Worm (Caenorhabditis elegans) whole organism, early embryonic: ENCODE results near the gene M70.3.

Experiments
- F13C5.2 ChIP-seq: sonication (generic microtip); optimal IDR thresholded peaks from 2 replicates; lab custom pipeline; 2017; ENCODE audit warnings: mild to moderate bottlenecking, missing genetic modification characterization, inconsistent platforms, missing compliant biosample characterization
- ceh-13 ChIP-seq: fragments of 200-800 bp; sonication (Bioruptor generic); optimal IDR thresholded peaks from 2 replicates; lab custom pipeline; 2018; ENCODE audit warnings: mild to moderate bottlenecking, missing genetic modification characterization, missing compliant biosample characterization
- hnd-1 ChIP-seq: sonication (generic microtip); optimal IDR thresholded peaks from 2 replicates; lab custom pipeline; 2016; ENCODE audit warnings: missing genetic modification characterization, missing compliant biosample characterization
- tra-4 ChIP-seq: sonication (generic microtip); optimal IDR thresholded peaks from 2 replicates; lab custom pipeline; 2017; ENCODE audit warnings: missing genetic modification characterization, missing compliant biosample characterization

M70.3 gene

DNA sequence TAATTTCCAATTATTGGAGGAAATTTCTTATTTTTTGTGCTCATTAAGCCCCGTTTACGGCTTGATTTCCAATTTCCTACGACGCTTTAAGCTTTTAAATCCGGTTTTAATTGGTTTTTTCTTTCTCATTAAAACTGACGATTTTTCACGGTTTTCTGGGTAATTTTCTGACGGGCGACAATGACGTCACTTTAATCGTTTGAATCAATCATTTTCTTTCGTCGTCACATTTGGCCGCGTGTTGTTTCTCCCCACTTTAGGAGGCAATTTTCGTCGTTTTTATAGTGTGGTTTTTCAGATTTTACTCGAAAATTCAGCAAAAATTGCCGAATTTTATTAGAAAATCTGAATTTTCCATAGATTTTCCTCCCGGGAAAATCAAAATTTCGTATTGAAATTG lies 49.2 kb downstream of the M70.3 start:
- TF ChIP-seq tra-4 (tag; lab: Kevin White, UChicago): no peak
- TF ChIP-seq F13C5.2 (tag; lab: Kevin White, UChicago): no peak
- TF ChIP-seq hnd-1 (tag; lab: Kevin White, UChicago): no peak
- no peak for TF ChIP-seq ceh-13 (GFP tag; lab: Kevin White, UChicago)
